Worm (Caenorhabditis elegans): ENCODE data around the gene K10D2.8.

- TF ChIP-seq mes-4 (tag; optimal IDR thresholded peaks at IDR 0.05) (no peak), nhr-80 (tag; optimal IDR thresholded peaks at IDR 0.05) (no peak), lin-40 (tag; optimal IDR thresholded peaks at IDR 0.05) (no peak), F49E8.2 (tag; optimal IDR thresholded peaks at IDR 0.05; ENCODE audit: insufficient read depth) (no peak), nfya-1 (tag; optimal IDR thresholded peaks at IDR 0.05; ENCODE audit: borderline replicate concordance, insufficient read depth) (no peak), madf-3 (GFP tag; IDR thresholded peaks at IDR 0.05) (no peak), F52B5.7 (tag; optimal IDR thresholded peaks at IDR 0.05) (no peak), lsl-1 (GFP tag; optimal IDR thresholded peaks at IDR 0.05) (no peak), atf-7 (tag; optimal IDR thresholded peaks at IDR 0.05) (no peak), lsy-27 (tag; optimal IDR thresholded peaks at IDR 0.05; ENCODE audit: borderline replicate concordance, insufficient read depth) (no peak), sptf-2 (GFP tag; optimal IDR thresholded peaks at IDR 0.05) (no peak), ceh-40 (GFP tag; IDR thresholded peaks at IDR 0.05) (no peak), mcd-1 (GFP tag; IDR thresholded peaks at IDR 0.05) (no peak), tlf-1 (GFP tag; optimal IDR thresholded peaks at IDR 0.05) (no peak)
Measured at ce11 chrIII:5159505-5159904, 29.0 kb upstream of the K10D2.8 start, which contains the start of gene T10F2.5.
